Worm (Caenorhabditis elegans) whole organism, L3 larva: Measurements from ENCODE around the gene ceh-53.

Source experiments
- egl-27 ChIP-seq: sonication (generic microtip); optimal IDR thresholded peaks from 4 replicates; lab custom pipeline; 2017; ENCODE audit warnings: missing biosample characterization, missing genetic modification reagents, missing genetic modification characterization
- fkh-2 ChIP-seq: fragments of 150-350 bp; optimal IDR thresholded peaks from 2 replicates; lab custom pipeline; 2014; ENCODE audit warnings: missing biosample characterization, missing genetic modification reagents, missing genetic modification characterization
- lin-15B ChIP-seq: fragments of 150-350 bp; optimal IDR thresholded peaks from 2 replicates; lab custom pipeline; 2014; ENCODE audit warnings: missing biosample characterization, missing genetic modification characterization
- skn-1 ChIP-seq: fragments of 150-350 bp; optimal IDR thresholded peaks from 2 replicates; lab custom pipeline; 2014; ENCODE audit warnings: missing biosample characterization, missing genetic modification characterization
- ztf-4 ChIP-seq: fragments of 150-350 bp; optimal IDR thresholded peaks from 2 replicates; lab custom pipeline; 2014; ENCODE audit warnings: missing biosample characterization, missing genetic modification characterization

DNA sequence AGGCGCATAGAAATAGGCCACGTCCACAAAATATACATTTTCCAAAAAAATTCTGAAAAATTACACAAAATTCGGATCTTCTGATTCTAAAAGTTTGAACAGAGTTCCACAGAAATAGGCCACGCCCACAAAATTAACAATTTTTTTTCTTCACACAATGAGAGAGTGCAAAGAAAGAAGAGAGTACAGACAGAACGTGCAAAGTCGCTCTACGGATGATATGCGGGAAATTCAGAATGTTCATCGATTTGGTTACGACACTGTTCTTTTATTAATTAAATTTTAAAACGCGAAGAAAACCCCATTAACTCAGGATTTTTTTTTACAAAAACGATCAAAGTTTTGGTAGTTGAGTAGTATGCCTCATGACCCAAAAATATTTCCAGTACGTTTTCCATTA is 35.0 kb downstream of the ceh-53 start:
- TF ChIP-seq ztf-4 (tag; lab: Kevin White, UChicago) (no peak), skn-1 (tag; lab: Kevin White, UChicago) (no peak), fkh-2 (tag; lab: Kevin White, UChicago) (no peak), egl-27 (tag; lab: Kevin White, UChicago) (no peak), lin-15B (tag; lab: Kevin White, UChicago) (peak; percentile 46)
